Fruit fly (Drosophila melanogaster): ENCODE measurements around the gene Kap-alpha3.
A peak's percentile ranks its signal among the peaks of the same experiment; 100 is the strongest.

Gene Kap-alpha3

DNA sequence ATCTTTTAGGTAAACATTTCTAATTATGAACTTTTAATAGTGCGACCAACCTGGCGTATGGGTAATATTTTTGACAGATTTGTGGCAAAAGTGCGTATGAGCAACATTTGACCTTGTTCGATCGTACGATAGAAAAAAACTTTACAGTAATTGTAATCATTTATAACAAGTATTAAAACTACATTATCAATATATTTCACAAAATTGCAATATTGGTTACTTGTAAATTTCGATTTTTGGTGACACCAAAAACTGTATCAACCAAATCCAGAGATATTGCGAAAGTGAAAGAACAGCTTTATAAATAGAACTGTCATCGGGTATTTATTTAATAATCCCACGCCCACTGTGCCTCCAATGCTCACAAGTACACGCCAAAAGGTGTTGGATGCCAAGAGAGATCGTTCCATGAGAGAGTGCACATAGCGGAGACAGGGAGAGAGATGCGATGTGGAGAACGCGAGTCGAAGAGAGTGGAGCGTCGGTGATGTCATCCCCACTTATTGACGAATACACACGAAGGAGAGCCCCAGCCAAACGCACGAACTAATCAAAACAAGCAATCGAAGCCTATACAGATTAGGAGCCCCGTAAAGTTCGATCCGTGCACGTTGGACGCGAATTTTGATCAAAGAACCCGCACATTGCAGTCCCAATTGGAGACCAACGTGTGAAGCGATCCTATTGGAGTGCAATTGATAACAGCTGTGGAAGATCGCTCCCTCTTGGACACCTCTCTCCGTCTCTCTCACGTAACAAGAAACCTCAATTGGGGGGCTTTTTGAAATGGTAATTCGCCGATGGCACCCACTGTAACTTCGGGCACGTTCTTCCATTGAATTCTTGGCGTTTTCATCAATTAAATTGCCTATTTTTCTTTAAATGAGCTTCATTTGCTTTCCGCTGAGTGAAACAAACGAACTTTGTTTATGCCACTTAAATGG lies 44.1 kb downstream of the Kap-alpha3 start (continued):
- TF ChIP-seq cato (GFP tag; optimal IDR thresholded peaks at IDR 0.05; ENCODE audit: borderline replicate concordance) (peak; percentile 87), Nf-YB (GFP tag; optimal IDR thresholded peaks at IDR 0.05) (peak; percentile 86), chm (GFP tag; IDR thresholded peaks at IDR 0.05) (peak; percentile 58; the same call in 1 of the 2 replicates), Mes4 (GFP tag; optimal IDR thresholded peaks at IDR 0.05) (peak; percentile 89), CG12659 (GFP tag; optimal IDR thresholded peaks at IDR 0.05) (peak; percentile 99), CG31365 (tag; optimal IDR thresholded peaks at IDR 0.05) (peak; percentile 74), CG11093 (GFP tag; IDR thresholded peaks at IDR 0.05) (peak; percentile 87), CG4820 (GFP tag; optimal IDR thresholded peaks at IDR 0.05) (peak; percentile 94), grn (GFP tag; optimal IDR thresholded peaks at IDR 0.05) (peak; percentile 38), CG15011 (GFP tag; optimal IDR thresholded peaks at IDR 0.05) (peak; percentile 98), CG34422 (GFP tag; IDR thresholded peaks at IDR 0.05) (peak; percentile 84), CG17612 (GFP tag; IDR thresholded peaks at IDR 0.05) (peak; percentile 33; the same call in 1 of the 2 replicates), CG17568 (GFP tag; optimal IDR thresholded peaks at IDR 0.05) (peak; percentile 87), klu (GFP tag; IDR thresholded peaks at IDR 0.05) (peak; percentile 92), CG8944 (GFP tag; optimal IDR thresholded peaks at IDR 0.05) (peak; percentile 82), E2f1 (GFP tag; IDR thresholded peaks at IDR 0.05) (peak; percentile 83), CG13287 (GFP tag; IDR thresholded peaks at IDR 0.05; ENCODE audit: partially characterized antibody) (no peak; the same call in 1 of the 2 replicates), usp (GFP tag; optimal IDR thresholded peaks at IDR 0.05) (no peak), Nf-YA (GFP tag; IDR thresholded peaks at IDR 0.05) (peak; percentile 81), tap (tag; optimal IDR thresholded peaks at IDR 0.05) (peak; percentile 88), CG4424 (GFP tag; optimal IDR thresholded peaks at IDR 0.05) (peak; percentile 98), seq (GFP tag; IDR thresholded peaks at IDR 0.05) (peak; percentile 91), CG10366 (GFP tag; IDR thresholded peaks at IDR 0.05) (peak; percentile 80), Lhr (GFP tag; optimal IDR thresholded peaks at IDR 0.05) (peak; percentile 81), lab (GFP tag; optimal IDR thresholded peaks at IDR 0.05) (peak; percentile 96), B-H1 (GFP tag; IDR thresholded peaks at IDR 0.05) (peak; percentile 79), CG4617 (GFP tag; optimal IDR thresholded peaks at IDR 0.05; ENCODE audit: borderline replicate concordance) (peak; percentile 69), Drgx (GFP tag; IDR thresholded peaks at IDR 0.05) (peak; percentile 91), CG11456 (GFP tag; IDR thresholded peaks at IDR 0.05) (peak; percentile 86), CG13624 (GFP tag; optimal IDR thresholded peaks at IDR 0.05) (peak; percentile 83), Pdp1 (GFP tag; optimal IDR thresholded peaks at IDR 0.05) (peak; percentile 84 to 96), tx (GFP tag; optimal IDR thresholded peaks at IDR 0.05) (peak; percentile 93)

dm6 chr3R:9532437-9533180 lies 44.9 kb downstream of the Kap-alpha3 start, which contains the start of gene by:
TSS of gene by (minus strand) at chr3R:9533011.
- TF ChIP-seq CG42726 (GFP tag; IDR thresholded peaks at IDR 0.05; ENCODE audit: partially characterized antibody), result 0 out of 2 replicates have a peak, but pooled peaks have one; percentile 26
- peak; percentile 16 for TF ChIP-seq mirr (GFP tag; optimal IDR thresholded peaks at IDR 0.05)
- no peak for TF ChIP-seq dmrt11E (tag; optimal IDR thresholded peaks at IDR 0.05)
- no peak for TF ChIP-seq repo (GFP tag; optimal IDR thresholded peaks at IDR 0.05)
- no peak for TF ChIP-seq CG16815 (GFP tag; optimal IDR thresholded peaks at IDR 0.05)
- peak; percentile 83 for TF ChIP-seq sd (tag; optimal IDR thresholded peaks at IDR 0.05)
- TF ChIP-seq gem (tag; optimal IDR thresholded peaks at IDR 0.05), result no peak
- TF ChIP-seq nerfin-2 (GFP tag; IDR thresholded peaks at IDR 0.05; ENCODE audit: partially characterized antibody), result no peak
- no peak for TF ChIP-seq Dbx (GFP tag; IDR thresholded peaks at IDR 0.05)
- TF ChIP-seq NC2α (GFP tag; optimal IDR thresholded peaks at IDR 0.05), result no peak
- TF ChIP-seq CG6813 (GFP tag; optimal IDR thresholded peaks at IDR 0.05), result no peak
- no peak for TF ChIP-seq CG1647 (GFP tag; optimal IDR thresholded peaks at IDR 0.05)
- peak; percentile 76 for TF ChIP-seq exex (tag; optimal IDR thresholded peaks at IDR 0.05)
- TF ChIP-seq CG9876 (GFP tag; optimal IDR thresholded peaks at IDR 0.05), result no peak
- TF ChIP-seq Six4 (GFP tag; optimal IDR thresholded peaks at IDR 0.05), result no peak
- TF ChIP-seq CG13624 (GFP tag; optimal IDR thresholded peaks at IDR 0.05), result no peak
- no peak for TF ChIP-seq maf-S (GFP tag; optimal IDR thresholded peaks at IDR 0.05)

All from whole organism, embryonic.